Worm (Caenorhabditis elegans) whole organism, young adult: Measurements from ENCODE around the gene R07E5.7.

Experiments
- B0035.1 ChIP-seq: sonication (generic microtip); optimal IDR thresholded peaks from 2 replicates; lab custom pipeline; 2016; ENCODE audit warnings: missing genetic modification characterization, mild to moderate bottlenecking, missing compliant biosample characterization, missing genotype, missing genetic modification reagents
- B0261.1 ChIP-seq: sonication (generic microtip); optimal IDR thresholded peaks from 2 replicates; lab custom pipeline; 2016; ENCODE audit warnings: mild to moderate bottlenecking, missing genetic modification characterization, moderate library complexity, missing compliant biosample characterization
- C06A6.2 ChIP-seq: fragments of 200-800 bp; sonication (Bioruptor generic); conservative IDR thresholded peaks from 2 replicates; pipeline ENCODE4 v1.3.6; 2022; ENCODE audit warnings: missing genetic modification characterization, missing compliant biosample characterization
- F22D6.2 ChIP-seq: sonication (generic microtip); optimal IDR thresholded peaks from 2 replicates; lab custom pipeline; 2016; ENCODE audit warnings: mild to moderate bottlenecking, missing genetic modification characterization, missing compliant biosample characterization
- F52B5.7 ChIP-seq: sonication (generic microtip); optimal IDR thresholded peaks from 2 replicates; lab custom pipeline; 2016; ENCODE audit warnings: mild to moderate bottlenecking, missing genetic modification characterization, missing compliant biosample characterization
- F57C9.4 ChIP-seq: sonication (generic microtip); optimal IDR thresholded peaks from 2 replicates; lab custom pipeline; 2017; ENCODE audit warnings: mild to moderate bottlenecking, missing genetic modification characterization, missing compliant biosample characterization
- aptf-3 ChIP-seq: fragments of 200-800 bp; sonication (Bioruptor generic); IDR thresholded peaks from 2 replicates; pipeline ENCODE4 v1.3.6; 2022; ENCODE audit warnings: missing genetic modification characterization, missing compliant biosample characterization
- atf-7 ChIP-seq: sonication (generic microtip); optimal IDR thresholded peaks from 2 replicates; lab custom pipeline; 2017; ENCODE audit warnings: mild to moderate bottlenecking, missing genetic modification characterization, missing compliant biosample characterization
- attf-6 ChIP-seq: fragments of 200-800 bp; sonication (Bioruptor generic); IDR thresholded peaks from 2 replicates; pipeline ENCODE4 v1.3.6; 2022; ENCODE audit warnings: missing genetic modification reagents, missing genetic modification characterization, missing compliant biosample characterization
- ccch-3 ChIP-seq: fragments of 200-800 bp; sonication (Bioruptor generic); optimal IDR thresholded peaks from 2 replicates; lab custom pipeline; 2018; ENCODE audit warnings: mild to moderate bottlenecking, missing genetic modification characterization, missing compliant biosample characterization
- cebp-1 ChIP-seq, 2 experiments: fragments of 200-800 bp in 1 of 2; sonication (Bioruptor generic) in 1 of 2; sonication (generic microtip) in 1 of 2; IDR thresholded peaks in 1 of 2; optimal IDR thresholded peaks in 1 of 2; 2 replicates each; pipeline versions ENCODE4 v1.3.6 to Lab custom; 2017 to 2022; ENCODE audit warnings: missing compliant biosample characterization in 2 of 2, missing genetic modification characterization in 2 of 2, mild to moderate bottlenecking in 1 of 2, missing genetic modification reagents in 1 of 2, moderate library complexity in 1 of 2
- ceh-40 ChIP-seq: fragments of 200-800 bp; sonication (Bioruptor generic); IDR thresholded peaks from 2 replicates; pipeline ENCODE4 v1.3.6; 2022; ENCODE audit warnings: missing genetic modification characterization, missing compliant biosample characterization
- ceh-58 ChIP-seq: fragments of 200-800 bp; sonication (Bioruptor generic); IDR thresholded peaks from 2 replicates; pipeline ENCODE4 v1.3.6; 2022; ENCODE audit warnings: missing genetic modification characterization, missing compliant biosample characterization
- ceh-91 ChIP-seq: fragments of 200-800 bp; sonication (Bioruptor generic); IDR thresholded peaks from 2 replicates; pipeline ENCODE4 v1.3.6; 2022; ENCODE audit warnings: missing genetic modification reagents, missing genetic modification characterization, missing compliant biosample characterization
- dpff-1 ChIP-seq: sonication (generic microtip); optimal IDR thresholded peaks from 2 replicates; lab custom pipeline; 2017; ENCODE audit warnings: mild to moderate bottlenecking, missing genetic modification characterization, missing compliant biosample characterization
- ets-4 ChIP-seq: fragments of 200-800 bp; sonication (Bioruptor generic); optimal IDR thresholded peaks from 2 replicates; lab custom pipeline; 2018; ENCODE audit warnings: mild to moderate bottlenecking, missing genetic modification characterization, missing compliant biosample characterization
- fkh-3 ChIP-seq: sonication (generic microtip); optimal IDR thresholded peaks from 2 replicates; lab custom pipeline; 2016; ENCODE audit warnings: mild to moderate bottlenecking, missing genetic modification characterization, missing compliant biosample characterization
- hlh-12 ChIP-seq: sonication (generic microtip); optimal IDR thresholded peaks from 2 replicates; lab custom pipeline; 2016; ENCODE audit warnings: missing genetic modification characterization, missing compliant biosample characterization
- hmg-1.2 ChIP-seq: fragments of 200-800 bp; sonication (Bioruptor generic); IDR thresholded peaks from 2 replicates; pipeline ENCODE4 v1.3.6; 2022; ENCODE audit warnings: missing genetic modification reagents, missing genetic modification characterization, missing compliant biosample characterization
- hmg-20 ChIP-seq: fragments of 200-800 bp; sonication (Bioruptor generic); IDR thresholded peaks from 2 replicates; pipeline ENCODE4 v1.3.6; 2022; ENCODE audit warnings: missing genetic modification reagents, missing genetic modification characterization, missing compliant biosample characterization
- lin-35 ChIP-seq, 3 experiments: fragments of 150-350 bp in 2 of 3; sonication (generic microtip) in 1 of 3; optimal IDR thresholded peaks; 2 replicates each; lab custom pipeline; 2014 to 2018; ENCODE audit warnings: missing biosample characterization in 3 of 3, missing genetic modification characterization in 3 of 3, missing genetic modification reagents in 3 of 3
- madf-10 ChIP-seq: sonication (generic microtip); optimal IDR thresholded peaks from 2 replicates; lab custom pipeline; 2016; ENCODE audit warnings: mild to moderate bottlenecking, missing genetic modification characterization, missing compliant biosample characterization
- mcd-1 ChIP-seq: fragments of 200-800 bp; sonication (Bioruptor generic); IDR thresholded peaks from 2 replicates; pipeline ENCODE4 v1.3.6; 2022; ENCODE audit warnings: missing genetic modification reagents, missing genetic modification characterization, missing compliant biosample characterization
- nhr-27 ChIP-seq: fragments of 200-800 bp; sonication (Bioruptor generic); optimal IDR thresholded peaks from 2 replicates; lab custom pipeline; 2018; ENCODE audit warnings: mild to moderate bottlenecking, missing genetic modification characterization, moderate library complexity, missing compliant biosample characterization
- nhr-80 ChIP-seq: sonication (generic microtip); optimal IDR thresholded peaks from 2 replicates; lab custom pipeline; 2016; ENCODE audit warnings: missing genetic modification characterization, missing compliant biosample characterization
- pha-4 ChIP-seq: fragments of 150-350 bp; sonication (generic microtip); optimal IDR thresholded peaks from 2 replicates; lab custom pipeline; 2014; ENCODE audit warnings: missing biosample characterization, missing genetic modification reagents, missing genetic modification characterization
- rcor-1 ChIP-seq: fragments of 200-800 bp; sonication (Bioruptor generic); IDR thresholded peaks from 2 replicates; pipeline ENCODE4 v1.3.6; 2022; ENCODE audit warnings: missing genetic modification reagents, missing genetic modification characterization, missing compliant biosample characterization
- rec-8 ChIP-seq, 2 experiments: sonication (generic microtip); optimal IDR thresholded peaks; 2 replicates each; lab custom pipeline; 2016; ENCODE audit warnings: mild to moderate bottlenecking in 2 of 2, missing genetic modification characterization in 2 of 2, missing genetic modification reagents in 2 of 2, missing genotype in 2 of 2, missing biosample characterization in 1 of 2, missing compliant biosample characterization in 1 of 2, moderate library complexity in 1 of 2
- rpc-1 ChIP-seq, 2 experiments: fragments of 150-350 bp in 1 of 2; sonication (generic microtip) in 1 of 2; optimal IDR thresholded peaks; 2 replicates each; lab custom pipeline; 2014 to 2018; ENCODE audit warnings: missing biosample characterization in 1 of 2, missing genetic modification characterization in 1 of 2, missing genetic modification reagents in 1 of 2, missing genotype in 1 of 2
- snpc-1.3 ChIP-seq: sonication (generic microtip); optimal IDR thresholded peaks from 2 replicates; lab custom pipeline; 2017; ENCODE audit warnings: missing genetic modification characterization, mild to moderate bottlenecking, missing compliant biosample characterization, antibody characterized with exemption, moderate library complexity, missing genotype, missing genetic modification reagents; ENCODE audit not compliant: insufficient read depth
- somi-1 ChIP-seq: fragments of 200-800 bp; sonication (Bioruptor generic); optimal IDR thresholded peaks from 2 replicates; lab custom pipeline; 2018; ENCODE audit warnings: mild to moderate bottlenecking, missing genetic modification characterization, missing compliant biosample characterization
- tlf-1 ChIP-seq: fragments of 200-800 bp; sonication (Bioruptor generic); optimal IDR thresholded peaks from 2 replicates; lab custom pipeline; 2018; ENCODE audit warnings: mild to moderate bottlenecking, missing genetic modification characterization, missing compliant biosample characterization
- zim-3 ChIP-seq: sonication (generic microtip); optimal IDR thresholded peaks from 2 replicates; lab custom pipeline; 2017; ENCODE audit warnings: mild to moderate bottlenecking, missing genetic modification characterization, moderate library complexity, missing compliant biosample characterization
- ztf-18 ChIP-seq: sonication (generic microtip); optimal IDR thresholded peaks from 2 replicates; lab custom pipeline; 2016; ENCODE audit warnings: missing genotype, mild to moderate bottlenecking, missing genetic modification characterization, missing compliant biosample characterization
- ztf-22 ChIP-seq: fragments of 200-800 bp; sonication (Bioruptor generic); optimal IDR thresholded peaks from 2 replicates; lab custom pipeline; 2018; ENCODE audit warnings: mild to moderate bottlenecking, missing genetic modification characterization, moderate library complexity, missing compliant biosample characterization
- ztf-28 ChIP-seq: fragments of 200-800 bp; sonication (Bioruptor generic); IDR thresholded peaks from 2 replicates; pipeline ENCODE4 v1.3.6; 2022; ENCODE audit warnings: missing genetic modification reagents, missing genetic modification characterization, missing compliant biosample characterization

Gene R07E5.7

DNA sequence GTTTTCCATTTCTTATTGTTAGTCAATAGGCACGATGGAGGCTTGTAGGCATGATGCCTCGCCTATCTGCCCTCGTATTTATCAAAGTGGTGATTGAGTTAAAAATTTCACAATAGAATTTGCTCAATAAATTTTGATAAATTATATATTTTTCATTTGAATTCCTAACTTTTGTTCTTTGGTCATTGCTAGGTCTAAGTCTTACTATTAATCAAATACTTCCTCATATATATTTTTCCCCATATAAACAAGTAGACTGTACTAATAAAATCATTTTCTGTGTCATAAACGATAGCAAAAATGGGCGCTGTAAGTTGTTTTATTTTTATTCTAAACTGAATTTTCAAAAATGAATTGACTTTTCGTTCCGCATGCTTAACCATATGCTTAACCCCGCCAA lies 34.5 kb downstream of the R07E5.7 start, which contains the start of gene pals-28:
pals-28 (plus strand) TSS at position 301 of the 400 bp plus-strand sequence.
- TF ChIP-seq lin-35 (GFP tag; optimal IDR thresholded peaks at IDR 0.05; lab: Kevin White, UChicago) (no peak), hmg-20 (GFP tag; lab: Robert Waterston, UW) (no peak), somi-1 (GFP tag; lab: Kevin White, UChicago) (no peak), pha-4 (no peak), rcor-1 (GFP tag; lab: Robert Waterston, UW) (no peak), B0261.1 (tag; lab: Kevin White, UChicago) (no peak)
- TF ChIP-seq, all 124 proteins: peak for 0

DNA sequence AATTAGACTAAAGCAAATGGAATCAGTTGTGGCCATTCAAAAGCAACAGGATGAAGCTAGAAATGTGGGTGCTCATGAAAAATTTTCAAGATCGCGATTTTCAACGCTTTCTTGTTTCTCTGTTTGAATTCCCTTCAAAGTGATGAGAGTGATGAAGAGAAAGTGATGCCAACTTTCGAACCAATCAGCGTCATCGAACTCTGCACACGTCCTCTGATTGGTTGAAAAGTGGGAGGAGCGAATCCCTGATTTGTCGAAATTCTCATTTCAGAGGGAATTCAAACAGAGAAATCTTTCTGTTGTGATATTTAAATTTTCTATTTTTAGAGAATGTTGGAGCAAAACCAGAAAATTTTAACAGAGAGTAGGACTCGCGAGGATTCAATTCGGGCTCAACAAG lies 36.8 kb downstream of the R07E5.7 start:
- TF ChIP-seq mcd-1 (no peak), dpff-1 (no peak), cebp-1 (GFP tag; IDR thresholded peaks at IDR 0.05; lab: Robert Waterston, UW) (no peak), cebp-1 (tag; optimal IDR thresholded peaks at IDR 0.05; lab: Kevin White, UChicago) (no peak), ceh-40 (no peak), aptf-3 (no peak), attf-6 (no peak), F52B5.7 (tag; lab: Kevin White, UChicago) (no peak), tlf-1 (GFP tag; lab: Kevin White, UChicago) (no peak), madf-10 (tag; lab: Kevin White, UChicago) (no peak), rcor-1 (GFP tag; lab: Robert Waterston, UW) (no peak), ceh-58 (GFP tag; lab: Robert Waterston, UW) (no peak), rec-8 (tag; optimal IDR thresholded peaks at IDR 0.05; lab: Kevin White, UChicago) (no peak), fkh-3 (tag; lab: Kevin White, UChicago) (no peak), rpc-1 (optimal IDR thresholded peaks at IDR 0.05; lab: Kevin White, UChicago) (no peak), rpc-1 (tag; optimal IDR thresholded peaks at IDR 0.05; lab: Kevin White, UChicago) (no peak)

DNA sequence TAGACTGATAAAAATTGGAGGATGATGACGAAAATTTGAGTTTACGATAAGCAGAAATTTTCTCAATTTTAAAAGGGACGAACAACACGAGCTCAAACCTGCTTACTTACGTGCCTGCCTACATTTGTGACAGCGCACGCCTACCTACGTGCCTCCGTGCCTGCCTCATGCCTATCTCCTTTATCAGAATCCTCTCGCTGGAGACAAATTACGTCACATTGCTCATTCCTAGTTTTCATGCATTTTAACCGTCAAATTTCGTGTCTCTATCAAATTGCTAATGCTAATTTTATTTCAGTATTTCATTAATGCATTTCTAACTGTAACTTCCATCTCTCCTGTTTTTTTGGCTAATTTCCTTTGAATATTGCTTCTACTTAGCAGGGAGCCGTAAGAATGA lies 37.6 kb downstream of the R07E5.7 start, which contains the start of gene pals-27:
pals-27 (plus strand) TSS at position 301 of the 400 bp plus-strand sequence.
- TF ChIP-seq atf-7 (tag; lab: Kevin White, UChicago) = no peak
- no peak for TF ChIP-seq B0035.1 (tag; lab: Kevin White, UChicago)
- no peak for TF ChIP-seq ets-4 (GFP tag; lab: Kevin White, UChicago)
- no peak for TF ChIP-seq C06A6.2 (GFP tag; lab: Robert Waterston, UW)
- TF ChIP-seq ztf-22 (GFP tag; lab: Kevin White, UChicago) = no peak
- TF ChIP-seq ztf-18 (tag; lab: Kevin White, UChicago) = no peak
- no peak for TF ChIP-seq nhr-27 (tag; lab: Kevin White, UChicago)
- TF ChIP-seq snpc-1.3 (tag; lab: Kevin White, UChicago) = no peak
- no peak for TF ChIP-seq zim-3 (tag; lab: Kevin White, UChicago)
- TF ChIP-seq ceh-91 (GFP tag; lab: Robert Waterston, UW) = no peak
- TF ChIP-seq hlh-12 = no peak
- TF ChIP-seq F57C9.4 (tag; lab: Kevin White, UChicago) = no peak
- TF ChIP-seq ztf-28 (GFP tag; lab: Robert Waterston, UW) = no peak
- TF ChIP-seq ccch-3 = no peak
- no peak for TF ChIP-seq dpff-1
- TF ChIP-seq F22D6.2 (tag; lab: Kevin White, UChicago) = no peak

DNA sequence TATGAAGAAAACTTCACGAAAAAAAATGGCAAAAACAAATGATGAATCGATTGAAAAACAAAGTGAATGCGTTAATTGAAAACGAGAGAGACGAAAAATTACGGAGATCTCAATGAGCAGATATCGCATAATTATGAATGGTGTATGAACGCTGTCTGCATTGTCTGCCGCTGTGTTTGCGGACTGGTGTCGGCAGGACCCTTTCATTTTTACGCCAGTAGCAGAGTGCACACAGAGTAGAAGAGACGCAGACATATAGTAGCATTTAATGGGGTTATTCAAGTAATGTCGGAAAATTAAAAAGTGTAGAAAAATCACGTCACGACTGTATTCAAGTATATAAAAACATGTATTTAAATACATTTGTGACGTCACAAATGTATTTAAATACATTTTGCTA lies 38.1 kb downstream of the R07E5.7 start:
- TF ChIP-seq hmg-1.2 (GFP tag; lab: Robert Waterston, UW) (peak; percentile 69; the same call in 1 of the 2 replicates), tlf-1 (GFP tag; lab: Kevin White, UChicago) (no peak), ztf-28 (GFP tag; lab: Robert Waterston, UW) (no peak), nhr-80 (no peak)
